Worm (Caenorhabditis elegans) whole organism, L2 larva: ENCODE measurements around the gene srlf-14.

Experiments used
- C34F6.9 ChIP-seq: fragments of 150-350 bp; optimal IDR thresholded peaks from 2 replicates; lab custom pipeline; 2014; ENCODE audit warnings: missing biosample characterization, missing genetic modification characterization
- F13H6.1 ChIP-seq: sonication (generic microtip); optimal IDR thresholded peaks from 2 replicates; lab custom pipeline; 2016; ENCODE audit warnings: missing genetic modification characterization, missing compliant biosample characterization
- R02D3.7 ChIP-seq: fragments of 150-350 bp; optimal IDR thresholded peaks from 2 replicates; lab custom pipeline; 2014; ENCODE audit warnings: missing biosample characterization, missing genetic modification characterization
- alr-1 ChIP-seq: fragments of 150-350 bp; optimal IDR thresholded peaks from 2 replicates; lab custom pipeline; 2014; ENCODE audit warnings: missing biosample characterization, missing genetic modification characterization
- aly-2 ChIP-seq: fragments of 150-350 bp; optimal IDR thresholded peaks from 2 replicates; lab custom pipeline; 2014; ENCODE audit warnings: missing biosample characterization, missing genetic modification characterization
- ama-1 ChIP-seq: fragments of 150-350 bp; optimal IDR thresholded peaks from 2 replicates; lab custom pipeline; 2018; ENCODE audit warnings: inconsistent platforms
- blmp-1 ChIP-seq: sonication (generic microtip); optimal IDR thresholded peaks from 2 replicates; lab custom pipeline; 2017; ENCODE audit warnings: missing genetic modification characterization, mild to moderate bottlenecking, missing compliant biosample characterization, antibody characterized with exemption, moderate library complexity; ENCODE audit not compliant: insufficient read depth
- ceh-16 ChIP-seq: fragments of 150-350 bp; optimal IDR thresholded peaks from 2 replicates; lab custom pipeline; 2014; ENCODE audit warnings: missing biosample characterization, missing genetic modification characterization
- ceh-82 ChIP-seq: fragments of 150-350 bp; optimal IDR thresholded peaks from 2 replicates; lab custom pipeline; 2014; ENCODE audit warnings: missing biosample characterization, missing genetic modification characterization
- crh-2 ChIP-seq: sonication (generic microtip); optimal IDR thresholded peaks from 2 replicates; lab custom pipeline; 2017; ENCODE audit warnings: missing biosample characterization, missing genetic modification characterization
- elt-1 ChIP-seq: fragments of 150-350 bp; optimal IDR thresholded peaks from 2 replicates; lab custom pipeline; 2014; ENCODE audit warnings: missing biosample characterization, missing genetic modification characterization
- elt-3 ChIP-seq: sonication (generic microtip); optimal IDR thresholded peaks from 2 replicates; lab custom pipeline; 2017; ENCODE audit warnings: missing biosample characterization, missing genetic modification characterization
- fos-1 ChIP-seq: fragments of 150-350 bp; optimal IDR thresholded peaks from 2 replicates; lab custom pipeline; 2014; ENCODE audit warnings: missing biosample characterization, missing genetic modification characterization
- gmeb-1 ChIP-seq: fragments of 150-350 bp; optimal IDR thresholded peaks from 2 replicates; lab custom pipeline; 2014; ENCODE audit warnings: missing biosample characterization, missing genetic modification characterization
- lin-11 ChIP-seq: fragments of 150-350 bp; sonication (generic microtip); optimal IDR thresholded peaks from 2 replicates; lab custom pipeline; 2014; ENCODE audit warnings: missing biosample characterization, missing genetic modification characterization, inconsistent platforms, mixed read lengths
- lin-13 ChIP-seq: fragments of 150-350 bp; optimal IDR thresholded peaks from 2 replicates; lab custom pipeline; 2014; ENCODE audit warnings: missing biosample characterization, missing genetic modification reagents, missing genetic modification characterization
- mbf-1 ChIP-seq: sonication (generic microtip); optimal IDR thresholded peaks from 2 replicates; lab custom pipeline; 2017; ENCODE audit warnings: missing biosample characterization, missing genetic modification characterization
- mdl-1 ChIP-seq, 2 experiments: fragments of 150-350 bp in 1 of 2; sonication (generic microtip) in 1 of 2; optimal IDR thresholded peaks; 2 replicates each; lab custom pipeline; 2017; ENCODE audit warnings: missing biosample characterization in 2 of 2, missing genetic modification characterization in 2 of 2
- nhr-237 ChIP-seq: fragments of 150-350 bp; optimal IDR thresholded peaks from 2 replicates; lab custom pipeline; 2014; ENCODE audit warnings: missing biosample characterization, missing genetic modification characterization
- nhr-25 ChIP-seq: fragments of 150-350 bp; sonication (generic microtip); optimal IDR thresholded peaks from 3 replicates; lab custom pipeline; 2014; ENCODE audit warnings: missing biosample characterization, missing genetic modification characterization
- nhr-77 ChIP-seq: fragments of 150-350 bp; optimal IDR thresholded peaks from 2 replicates; lab custom pipeline; 2014; ENCODE audit warnings: missing biosample characterization, missing genetic modification characterization
- peb-1 ChIP-seq: fragments of 150-350 bp; optimal IDR thresholded peaks from 2 replicates; lab custom pipeline; 2014; ENCODE audit warnings: missing biosample characterization, missing genetic modification characterization
- skn-1 ChIP-seq: sonication (generic microtip); optimal IDR thresholded peaks from 2 replicates; lab custom pipeline; 2017; ENCODE audit warnings: missing biosample characterization, missing genetic modification characterization
- sma-9 ChIP-seq, 2 experiments: fragments of 150-350 bp in 1 of 2; sonication (generic microtip) in 1 of 2; optimal IDR thresholded peaks; 2 replicates each; lab custom pipeline; 2014 to 2016; ENCODE audit warnings: missing genetic modification characterization in 2 of 2, mild to moderate bottlenecking in 1 of 2, missing biosample characterization in 1 of 2, missing compliant biosample characterization in 1 of 2, missing genetic modification reagents in 1 of 2, moderate library complexity in 1 of 2
- snpc-4 ChIP-seq: fragments of 150-350 bp; optimal IDR thresholded peaks from 2 replicates; lab custom pipeline; 2014; ENCODE audit warnings: missing biosample characterization, missing genetic modification characterization
- unc-55 ChIP-seq: fragments of 150-350 bp; sonication (generic microtip); optimal IDR thresholded peaks from 3 replicates; lab custom pipeline; 2014; ENCODE audit warnings: missing biosample characterization, missing genetic modification reagents, missing genetic modification characterization
- unc-62 ChIP-seq: fragments of 150-350 bp; optimal IDR thresholded peaks from 2 replicates; lab custom pipeline; 2014; ENCODE audit warnings: missing biosample characterization, missing genetic modification reagents, missing genetic modification characterization
- ztf-1 ChIP-seq: fragments of 200-800 bp; sonication (Bioruptor generic); conservative IDR thresholded peaks from 2 replicates; pipeline ENCODE4 v1.3.6; 2022; ENCODE audit warnings: missing genetic modification characterization, missing compliant biosample characterization
- ztf-4 ChIP-seq: fragments of 150-350 bp; optimal IDR thresholded peaks from 2 replicates; lab custom pipeline; 2014; ENCODE audit warnings: missing biosample characterization, missing genetic modification characterization

srlf-14 gene

ce11 chrIV:10898160-10898559, 4.0 kb upstream of the srlf-14 start:
- TF ChIP-seq ama-1 (lab: Kevin White, UChicago) (no peak), mdl-1 (tag; optimal IDR thresholded peaks at IDR 0.05; lab: Kevin White, UChicago) (no peak), aly-2 (tag; lab: Kevin White, UChicago) (no peak), F13H6.1 (no peak), peb-1 (tag; lab: Kevin White, UChicago) (no peak), lin-11 (tag; lab: Kevin White, UChicago) (no peak), lin-13 (GFP tag; lab: Kevin White, UChicago) (no peak), C34F6.9 (tag; lab: Kevin White, UChicago) (no peak), ztf-1 (GFP tag; lab: Robert Waterston, UW) (no peak), R02D3.7 (tag; lab: Kevin White, UChicago) (no peak), nhr-77 (tag; lab: Kevin White, UChicago) (no peak), ztf-4 (tag; lab: Kevin White, UChicago) (no peak)

DNA sequence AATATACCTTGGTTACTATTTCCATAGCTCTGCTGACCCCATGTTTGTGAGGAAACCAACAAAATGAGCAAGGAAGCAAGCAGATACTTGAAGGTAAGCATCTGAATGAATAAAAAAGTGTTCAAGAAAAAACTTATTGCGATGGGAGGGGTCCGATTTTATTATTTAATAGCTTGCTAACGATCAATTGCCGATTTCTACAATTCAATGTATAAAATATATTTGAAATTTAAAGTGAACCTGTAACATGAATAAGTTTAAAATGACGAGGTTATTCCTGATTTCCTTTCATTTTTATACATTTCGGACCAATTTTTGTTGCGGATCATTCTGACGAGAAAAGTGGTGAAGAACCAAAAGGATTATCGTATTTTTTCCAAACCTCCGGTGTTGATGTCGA, 2.4 kb upstream of the srlf-14 start, which contains the start of gene srlf-13:
Gene srlf-13, minus strand, starts transcription at position 101 of the 400 bp plus-strand sequence.
- TF ChIP-seq aly-2 (tag; lab: Kevin White, UChicago) (no peak), mbf-1 (tag; lab: Kevin White, UChicago) (no peak), elt-1 (tag; lab: Kevin White, UChicago) (no peak), crh-2 (no peak), blmp-1 (no peak), peb-1 (tag; lab: Kevin White, UChicago) (no peak)

DNA sequence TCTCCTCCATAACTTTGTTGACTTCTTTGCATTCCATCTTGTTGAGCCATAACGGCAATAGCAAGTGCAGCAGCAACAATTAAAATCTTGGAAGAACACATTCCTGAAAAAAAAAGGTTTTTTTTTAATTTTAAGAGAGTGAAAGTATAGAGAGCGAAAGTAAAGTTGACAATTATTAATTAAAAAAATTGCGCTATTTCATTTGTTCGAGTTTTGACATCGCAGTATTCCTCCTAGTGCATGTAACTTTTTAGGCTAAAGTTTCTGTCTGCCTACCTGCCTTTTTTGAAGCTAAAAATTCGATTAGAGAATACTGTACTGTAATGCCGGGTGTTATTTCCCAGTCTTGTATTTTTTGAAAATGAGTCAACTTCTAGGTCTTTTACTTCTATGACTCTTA, 2.2 kb downstream of the srlf-14 start, which contains the start of gene srlf-12:
Gene srlf-12, minus strand, starts transcription at position 101 of the 400 bp plus-strand sequence.
- TF ChIP-seq ceh-82 (tag; lab: Kevin White, UChicago) (no peak), elt-3 (tag; lab: Kevin White, UChicago) (no peak), unc-62 (GFP tag; lab: Kevin White, UChicago) (no peak), gmeb-1 (tag; lab: Kevin White, UChicago) (no peak), snpc-4 (no peak), ztf-4 (tag; lab: Kevin White, UChicago) (no peak), F13H6.1 (no peak), C34F6.9 (tag; lab: Kevin White, UChicago) (no peak), ceh-16 (tag; lab: Kevin White, UChicago) (no peak), unc-55 (GFP tag; lab: Kevin White, UChicago) (no peak), fos-1 (tag; lab: Kevin White, UChicago) (no peak), lin-13 (GFP tag; lab: Kevin White, UChicago) (no peak), crh-2 (no peak), mdl-1 (tag; optimal IDR thresholded peaks at IDR 0.05; lab: Kevin White, UChicago) (no peak), elt-1 (tag; lab: Kevin White, UChicago) (no peak), sma-9 (GFP tag; optimal IDR thresholded peaks at IDR 0.05; lab: Kevin White, UChicago) (no peak), sma-9 (tag; optimal IDR thresholded peaks at IDR 0.05; lab: Kevin White, UChicago) (no peak), nhr-25 (no peak), nhr-237 (tag; lab: Kevin White, UChicago) (no peak)

- no peak for TF ChIP-seq blmp-1
Measured at ce11 chrIV:10889820-10890462, 4.2 kb downstream of the srlf-14 start, which contains the start of gene F13E9.15. Gene F13E9.15 (minus strand): TSS chrIV:10889870.

DNA sequence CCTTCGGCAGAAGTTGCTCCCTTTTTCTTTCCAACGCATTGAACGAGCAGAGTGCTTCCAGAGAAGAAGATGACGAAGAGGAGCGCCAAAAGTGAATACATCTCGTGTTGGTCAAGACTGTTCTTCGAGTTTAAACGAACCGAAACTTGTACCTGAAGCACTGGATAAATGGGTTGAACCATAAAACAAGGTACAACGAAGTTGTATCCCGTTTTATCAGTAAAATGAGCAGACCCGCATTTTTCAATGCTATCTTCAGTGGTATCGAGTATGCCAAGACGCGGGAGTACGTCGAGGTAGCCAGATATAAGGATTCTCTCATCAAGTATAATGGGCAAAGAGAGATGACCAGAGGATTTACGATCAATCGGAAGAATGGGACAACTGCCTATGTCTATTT, 6.9 kb downstream of the srlf-14 start, which contains the start of gene F13E9.16:
Gene F13E9.16, minus strand, starts transcription at position 101 of the 400 bp plus-strand sequence.
- TF ChIP-seq skn-1 (tag; lab: Kevin White, UChicago) = no peak

DNA sequence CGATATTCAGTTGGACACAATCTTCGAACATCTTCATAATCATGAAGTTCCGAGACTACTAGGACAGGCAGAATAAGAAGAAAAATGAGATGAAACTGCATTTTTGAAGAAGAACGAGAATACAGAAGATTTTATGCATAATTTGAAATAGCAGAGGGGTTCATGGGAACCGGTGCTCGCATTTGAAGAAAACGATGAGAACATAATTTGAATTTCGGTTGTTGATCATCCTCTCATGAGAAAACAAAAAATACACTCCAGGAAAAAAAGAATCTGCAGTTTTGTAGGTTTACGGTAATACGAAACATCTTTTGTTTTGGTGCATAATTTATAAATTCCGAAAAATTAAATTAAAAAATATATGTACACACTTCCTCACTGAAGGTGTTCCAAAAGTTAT, 8.2 kb downstream of the srlf-14 start, which contains the start of gene srlf-11:
Gene srlf-11, minus strand, starts transcription at position 101 of the 400 bp plus-strand sequence.
- TF ChIP-seq alr-1 (tag; lab: Kevin White, UChicago) = no peak
- TF ChIP-seq C34F6.9 (tag; lab: Kevin White, UChicago) = no peak
